Worm (Caenorhabditis elegans): ENCODE data around the gene pssy-2.
"Not testable (repeated sequence)": the region's sequence is repeated elsewhere in the genome, so short reads cannot be mapped to it uniquely, and the experiment has no call there.

ce11 chrIII:13498899-13499298, 27.3 kb downstream of the pssy-2 start, which contains the start of gene T28A8.6:
- not testable (repeated sequence) for TF ChIP-seq dao-5, W03F9.2, him-1 (tag; optimal IDR thresholded peaks at IDR 0.05)

Data from whole organism, L4/young adult.